Worm (Caenorhabditis elegans) whole organism, L4/young adult: ENCODE data around the gene srg-25.

ENCODE experiments used
- dao-5 ChIP-seq: sonication (generic microtip); optimal IDR thresholded peaks from 2 replicates; lab custom pipeline; 2016; ENCODE audit warnings: missing genotype, missing genetic modification characterization, moderate library complexity, missing compliant biosample characterization
- him-1 ChIP-seq: sonication (generic microtip); optimal IDR thresholded peaks from 2 replicates; lab custom pipeline; 2016; ENCODE audit warnings: missing genotype, missing genetic modification reagents, missing genetic modification characterization, missing compliant biosample characterization

- TF ChIP-seq dao-5 (tag; lab: Kevin White, UChicago) (no peak), him-1 (no peak)
Measured at ce11 chrV:5358772-5359171, 13.5 kb upstream of the srg-25 start, which contains the start of gene nhr-216.
